Fruit fly (Drosophila melanogaster) whole organism, embryonic: ENCODE data around the gene CG10862.
A peak's percentile ranks its signal among the peaks of the same experiment; 100 is the strongest.

Experiments used
- Asciz ChIP-seq: fragments of 200-800 bp; sonication (Bioruptor generic); optimal IDR thresholded peaks from 2 replicates; lab custom pipeline; 2017; ENCODE audit warnings: missing biosample characterization, mild to moderate bottlenecking, missing genetic modification characterization, missing genetic modification reagents
- Atf-2 ChIP-seq: fragments of 200-800 bp; sonication (Bioruptor generic); optimal IDR thresholded peaks from 2 replicates; lab custom pipeline; 2016; ENCODE audit warnings: missing biosample characterization, missing genetic modification characterization
- CG10462 ChIP-seq: fragments of 200-800 bp; sonication (Bioruptor generic); optimal IDR thresholded peaks from 2 replicates; lab custom pipeline; 2016; ENCODE audit warnings: missing biosample characterization, missing genetic modification characterization
- CG10543 ChIP-seq: fragments of 200-800 bp; sonication (Bioruptor generic); optimal IDR thresholded peaks from 3 replicates; lab custom pipeline; 2017; ENCODE audit warnings: missing biosample characterization, mild to moderate bottlenecking, missing genetic modification characterization, moderate library complexity
- CG11456 ChIP-seq: fragments of 200-800 bp; sonication (Bioruptor generic); IDR thresholded peaks from 3 replicates; pipeline ENCODE4 v1.3.6; 2022; ENCODE audit warnings: missing biosample characterization, missing genetic modification characterization
- CG12769 ChIP-seq: fragments of 200-800 bp; sonication (Bioruptor generic); optimal IDR thresholded peaks from 2 replicates; lab custom pipeline; 2019; ENCODE audit warnings: missing biosample characterization, mild to moderate bottlenecking, missing genetic modification characterization, moderate library complexity
- CG13287 ChIP-seq: fragments of 200-800 bp; sonication (Bioruptor generic); IDR thresholded peaks from 2 replicates; pipeline ENCODE4 v1.3.6; 2022; ENCODE audit warnings: missing biosample characterization, missing genetic modification characterization; ENCODE audit not compliant: partially characterized antibody
- CG13894 ChIP-seq: fragments of 200-800 bp; sonication (Bioruptor generic); optimal IDR thresholded peaks from 3 replicates; lab custom pipeline; 2018; ENCODE audit warnings: missing biosample characterization, mild to moderate bottlenecking, missing genetic modification characterization, moderate library complexity
- CG15269 ChIP-seq: fragments of 200-800 bp; sonication (Bioruptor generic); optimal IDR thresholded peaks from 2 replicates; lab custom pipeline; 2018; ENCODE audit warnings: missing biosample characterization, mild to moderate bottlenecking, missing genetic modification characterization, moderate library complexity
- CG16863 ChIP-seq: fragments of 200-800 bp; sonication (Bioruptor generic); optimal IDR thresholded peaks from 3 replicates; lab custom pipeline; 2016; ENCODE audit warnings: missing biosample characterization, missing genetic modification characterization
- CG17612 ChIP-seq: fragments of 200-800 bp; sonication (Bioruptor generic); IDR thresholded peaks from 2 replicates; pipeline ENCODE4 v1.3.6; 2022; ENCODE audit warnings: missing biosample characterization, missing genetic modification characterization
- CG18764 ChIP-seq: fragments of 200-800 bp; sonication (Bioruptor generic); optimal IDR thresholded peaks from 3 replicates; lab custom pipeline; 2016; ENCODE audit warnings: missing biosample characterization, missing genetic modification characterization
- CG31388 ChIP-seq: fragments of 200-800 bp; sonication (Bioruptor generic); optimal IDR thresholded peaks from 2 replicates; lab custom pipeline; 2016; ENCODE audit warnings: missing biosample characterization, missing genetic modification characterization
- CG3726 ChIP-seq: fragments of 200-800 bp; sonication (Bioruptor generic); IDR thresholded peaks from 3 replicates; pipeline ENCODE4, ENCODE4 v1.3.6; 2022; ENCODE audit warnings: missing biosample characterization, missing genetic modification characterization
- CG3847 ChIP-seq: fragments of 200-800 bp; sonication (Bioruptor generic); IDR thresholded peaks from 2 replicates; pipeline ENCODE4 v1.3.6; 2022; ENCODE audit warnings: missing biosample characterization, missing genetic modification characterization
- CG4328 ChIP-seq: fragments of 200-800 bp; sonication (Bioruptor generic); optimal IDR thresholded peaks from 3 replicates; lab custom pipeline; 2017; ENCODE audit warnings: missing biosample characterization, missing genetic modification reagents, missing genetic modification characterization
- CG6689 ChIP-seq: fragments of 200-800 bp; sonication (Bioruptor generic); IDR thresholded peaks from 2 replicates; pipeline ENCODE4 v1.3.6; 2022; ENCODE audit warnings: missing biosample characterization, missing genetic modification characterization
- CG6791 ChIP-seq: fragments of 200-800 bp; sonication (Bioruptor generic); IDR thresholded peaks from 3 replicates; pipeline ENCODE4 v1.3.6; 2022; ENCODE audit warnings: missing biosample characterization, missing genetic modification characterization; ENCODE audit not compliant: partially characterized antibody
- CoRest ChIP-seq: fragments of 200-800 bp; sonication (Bioruptor generic); optimal IDR thresholded peaks from 3 replicates; lab custom pipeline; 2018; ENCODE audit warnings: missing biosample characterization, mild to moderate bottlenecking, missing genetic modification characterization, moderate library complexity
- Doc3 ChIP-seq: fragments of 200-800 bp; sonication (Bioruptor generic); IDR thresholded peaks from 3 replicates; pipeline ENCODE4 v1.3.6; 2022; ENCODE audit warnings: missing biosample characterization, missing genetic modification characterization; ENCODE audit not compliant: partially characterized antibody
- Drgx ChIP-seq: fragments of 200-800 bp; sonication (Bioruptor generic); IDR thresholded peaks from 2 replicates; pipeline ENCODE4 v1.3.6; 2022; ENCODE audit warnings: missing biosample characterization, missing genetic modification characterization
- E2f2 ChIP-seq: fragments of 200-800 bp; sonication (Bioruptor generic); IDR thresholded peaks from 2 replicates; pipeline ENCODE4 v1.3.6; 2022; ENCODE audit warnings: missing biosample characterization, missing genetic modification characterization
- Hey ChIP-seq: fragments of 200-800 bp; sonication (Bioruptor generic); optimal IDR thresholded peaks from 3 replicates; lab custom pipeline; 2018; ENCODE audit warnings: missing biosample characterization, mild to moderate bottlenecking, missing genetic modification characterization
- Hr78 ChIP-seq, 2 experiments: fragments of 200-800 bp in 1 of 2; fragments of >200 bp in 1 of 2; sonication (Bioruptor generic) in 1 of 2; optimal IDR thresholded peaks; 2 replicates each; lab custom pipeline; 2017 to 2019; ENCODE audit warnings: missing biosample characterization in 2 of 2, missing genetic modification characterization in 2 of 2, mild to moderate bottlenecking in 1 of 2, moderate library complexity in 1 of 2
- Med ChIP-seq: fragments of 200-800 bp; sonication (Bioruptor generic); peaks from one replicate; lab custom pipeline; 2016; ENCODE audit warnings: missing biosample characterization, missing genetic modification characterization, mild to moderate bottlenecking, inconsistent platforms, moderate library complexity
- Optix ChIP-seq: fragments of 200-800 bp; sonication (Bioruptor generic); IDR thresholded peaks from 3 replicates; pipeline ENCODE4 v1.3.6; 2022; ENCODE audit warnings: missing biosample characterization, missing genetic modification characterization
- Sox102F ChIP-seq: fragments of 200-800 bp; sonication (Bioruptor generic); optimal IDR thresholded peaks from 2 replicates; lab custom pipeline; 2018; ENCODE audit warnings: missing biosample characterization, mild to moderate bottlenecking, missing genetic modification characterization, moderate library complexity
- Tbp ChIP-seq: fragments of >200 bp; optimal IDR thresholded peaks from 2 replicates; lab custom pipeline; 2018; ENCODE audit warnings: missing biosample characterization, missing genetic modification characterization
- Trl ChIP-seq, 3 experiments: fragments of >200 bp in 2 of 3; fragments of 200-800 bp in 1 of 3; sonication (Bioruptor generic) in 1 of 3; optimal IDR thresholded peaks; 2 replicates in 1 of 3; 3 replicates in 2 of 3; lab custom pipeline; 2016 to 2017; ENCODE audit warnings: missing biosample characterization in 1 of 3, missing genetic modification characterization in 1 of 3
- cad ChIP-seq: fragments of >200 bp; optimal IDR thresholded peaks from 2 replicates; lab custom pipeline; 2017; ENCODE audit warnings: missing biosample characterization, missing genetic modification characterization
- chinmo ChIP-seq: fragments of 200-800 bp; sonication (Bioruptor generic); IDR thresholded peaks from 4 replicates; pipeline ENCODE4 v1.3.6; 2022; ENCODE audit warnings: missing biosample characterization, missing genetic modification characterization; ENCODE audit not compliant: partially characterized antibody
- disco-r ChIP-seq: fragments of 200-800 bp; sonication (Bioruptor generic); optimal IDR thresholded peaks from 2 replicates; lab custom pipeline; 2016; ENCODE audit warnings: missing biosample characterization, missing genetic modification characterization
- eve ChIP-seq, 2 experiments: fragments of >200 bp; optimal IDR thresholded peaks; 2 replicates each; lab custom pipeline; 2017; ENCODE audit warnings: missing biosample characterization in 2 of 2, missing genetic modification characterization in 2 of 2
- fd3F ChIP-seq: fragments of 200-800 bp; sonication (Bioruptor generic); optimal IDR thresholded peaks from 2 replicates; lab custom pipeline; 2018; ENCODE audit warnings: missing biosample characterization, mild to moderate bottlenecking, missing genetic modification characterization, moderate library complexity
- ftz-f1 ChIP-seq: fragments of 200-800 bp; sonication (Bioruptor generic); optimal IDR thresholded peaks from 2 replicates; lab custom pipeline; 2016; ENCODE audit warnings: missing biosample characterization, missing genetic modification characterization
- gem ChIP-seq: fragments of 200-800 bp; sonication (Bioruptor generic); optimal IDR thresholded peaks from 2 replicates; lab custom pipeline; 2019; ENCODE audit warnings: missing biosample characterization, mild to moderate bottlenecking, missing genetic modification characterization, moderate library complexity
- grau ChIP-seq: fragments of 200-800 bp; optimal IDR thresholded peaks from 3 replicates; lab custom pipeline; 2019; ENCODE audit warnings: missing biosample characterization, mild to moderate bottlenecking, missing genetic modification characterization, moderate library complexity
- grn ChIP-seq: fragments of 200-800 bp; sonication (Bioruptor generic); optimal IDR thresholded peaks from 3 replicates; lab custom pipeline; 2017; ENCODE audit warnings: missing biosample characterization, missing genetic modification characterization
- hbn ChIP-seq: fragments of 200-800 bp; sonication (Bioruptor generic); IDR thresholded peaks from 2 replicates; pipeline ENCODE4 v1.3.6; 2022; ENCODE audit warnings: missing biosample characterization, missing genetic modification characterization; ENCODE audit not compliant: partially characterized antibody
- hkb ChIP-seq, 2 experiments: fragments of 200-800 bp in 1 of 2; fragments of >200 bp in 1 of 2; sonication (Bioruptor generic) in 1 of 2; IDR thresholded peaks in 1 of 2; optimal IDR thresholded peaks in 1 of 2; 2 replicates each; pipeline versions ENCODE4 v1.3.6 to Lab custom; 2017 to 2022; ENCODE audit warnings: missing biosample characterization in 1 of 2, missing genetic modification characterization in 1 of 2
- kah ChIP-seq: fragments of 200-800 bp; sonication (Bioruptor generic); optimal IDR thresholded peaks from 2 replicates; lab custom pipeline; 2018; ENCODE audit warnings: missing biosample characterization, mild to moderate bottlenecking, missing genetic modification characterization
- lmd ChIP-seq: fragments of 200-800 bp; sonication (Bioruptor generic); IDR thresholded peaks from 2 replicates; pipeline ENCODE4 v1.3.6; 2022; ENCODE audit warnings: missing biosample characterization, missing genetic modification characterization
- phol ChIP-seq: fragments of 200-800 bp; sonication (Bioruptor generic); optimal IDR thresholded peaks from 3 replicates; lab custom pipeline; 2018; ENCODE audit warnings: missing biosample characterization, mild to moderate bottlenecking, missing genetic modification characterization, moderate library complexity
- pita ChIP-seq: fragments of 200-800 bp; sonication (Bioruptor generic); optimal IDR thresholded peaks from 2 replicates; lab custom pipeline; 2017; ENCODE audit warnings: missing biosample characterization, mild to moderate bottlenecking, missing genetic modification characterization
- tio ChIP-seq: fragments of 200-800 bp; sonication (Bioruptor generic); optimal IDR thresholded peaks from 2 replicates; lab custom pipeline; 2017; ENCODE audit warnings: missing biosample characterization, missing genetic modification characterization, inconsistent platforms
- vnd ChIP-seq: fragments of 200-800 bp; sonication (Bioruptor generic); IDR thresholded peaks from 3 replicates; pipeline ENCODE4 v1.3.6; 2022; ENCODE audit warnings: missing biosample characterization, missing genetic modification characterization; ENCODE audit not compliant: partially characterized antibody
- wek ChIP-seq: fragments of 200-800 bp; sonication (Bioruptor generic); optimal IDR thresholded peaks from 3 replicates; lab custom pipeline; 2018; ENCODE audit warnings: missing biosample characterization, mild to moderate bottlenecking, missing genetic modification characterization, moderate library complexity
- zen2 ChIP-seq: fragments of 200-800 bp; sonication (Bioruptor generic); IDR thresholded peaks from 3 replicates; pipeline ENCODE4 v1.3.6; 2022; ENCODE audit warnings: missing biosample characterization, missing genetic modification characterization; ENCODE audit not compliant: partially characterized antibody

CG10862 gene

DNA sequence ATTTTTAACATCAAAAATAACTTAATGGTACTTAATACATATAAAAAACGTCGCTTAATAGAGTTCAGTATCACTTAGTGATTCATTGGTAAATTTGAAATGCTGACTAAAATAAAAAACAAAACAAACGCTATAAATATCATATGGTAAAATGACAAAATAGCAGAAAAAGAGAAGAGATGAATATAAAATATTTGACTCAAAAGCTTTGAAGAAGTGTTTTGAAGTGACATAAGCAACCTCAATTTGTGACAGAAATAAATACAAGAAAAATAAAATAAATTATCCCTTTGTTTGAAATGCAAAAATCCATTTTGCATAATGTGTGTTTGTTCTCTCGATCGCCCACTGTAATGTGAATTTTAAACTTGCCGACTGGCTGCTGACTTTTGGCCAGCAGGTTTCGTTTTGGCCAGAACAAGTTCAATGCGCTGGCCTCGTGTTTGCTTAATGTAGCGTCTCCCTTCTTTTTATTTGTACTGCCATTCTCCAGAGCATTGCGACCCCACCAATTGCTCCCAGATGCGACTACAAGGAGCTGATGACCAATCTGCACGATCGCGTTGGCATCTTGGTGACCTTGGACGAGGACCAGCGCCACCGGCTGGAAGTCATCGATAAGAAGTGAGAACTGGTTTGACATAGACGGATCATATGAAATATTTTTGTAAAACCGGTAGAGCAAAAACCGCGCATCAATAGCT, 41.8 kb downstream of the CG10862 start (continued):
- TF ChIP-seq Sox102F (GFP tag; lab: Kevin White, UChicago) (no peak), disco-r (GFP tag; lab: Kevin White, UChicago) (no peak), CG6791 (GFP tag; lab: Robert Waterston, UW) (0 out of 3 replicates have a peak, but pooled peaks have one; percentile 32), Doc3 (GFP tag; lab: Robert Waterston, UW) (no peak), E2f2 (GFP tag; lab: Robert Waterston, UW) (no peak), kah (GFP tag; lab: Kevin White, UChicago) (no peak), grn (GFP tag; lab: Kevin White, UChicago) (no peak), CG16863 (no peak), eve (GFP tag; optimal IDR thresholded peaks at IDR 0.05; lab: Kevin White, UChicago) (no peak), CG15269 (tag; lab: Kevin White, UChicago) (peak; percentile 2), cad (no peak), CG18764 (GFP tag; lab: Kevin White, UChicago) (no peak), chinmo (GFP tag; lab: Robert Waterston, UW) (0 out of 4 replicates have a peak, but pooled peaks have one; percentile 81), Atf-2 (GFP tag; lab: Kevin White, UChicago) (no peak), CG3847 (GFP tag; lab: Robert Waterston, UW) (no peak), Drgx (GFP tag; lab: Robert Waterston, UW) (0 out of 2 replicates have a peak, but pooled peaks have one; percentile 13), zen2 (no peak), CG11456 (no peak), hkb (optimal IDR thresholded peaks at IDR 0.05; lab: Kevin White, UChicago) (no peak), hkb (GFP tag; IDR thresholded peaks at IDR 0.05; lab: Robert Waterston, UW) (no peak), Tbp (GFP tag; lab: Kevin White, UChicago) (no peak), CG31388 (GFP tag; lab: Kevin White, UChicago) (no peak), grau (peak; percentile 46), lmd (GFP tag; lab: Robert Waterston, UW) (no peak), Med (GFP tag; lab: Kevin White, UChicago) (peak; percentile 41), gem (tag; lab: Kevin White, UChicago) (peak; percentile 7), CG10462 (GFP tag; lab: Kevin White, UChicago) (no peak), CG6689 (GFP tag; lab: Robert Waterston, UW) (no peak), fd3F (no peak), CG3726 (GFP tag; lab: Robert Waterston, UW) (no peak), hbn (GFP tag; lab: Robert Waterston, UW) (no peak), CG4328 (GFP tag; lab: Kevin White, UChicago) (no peak), ftz-f1 (GFP tag; lab: Kevin White, UChicago) (peak; percentile 38)

DNA sequence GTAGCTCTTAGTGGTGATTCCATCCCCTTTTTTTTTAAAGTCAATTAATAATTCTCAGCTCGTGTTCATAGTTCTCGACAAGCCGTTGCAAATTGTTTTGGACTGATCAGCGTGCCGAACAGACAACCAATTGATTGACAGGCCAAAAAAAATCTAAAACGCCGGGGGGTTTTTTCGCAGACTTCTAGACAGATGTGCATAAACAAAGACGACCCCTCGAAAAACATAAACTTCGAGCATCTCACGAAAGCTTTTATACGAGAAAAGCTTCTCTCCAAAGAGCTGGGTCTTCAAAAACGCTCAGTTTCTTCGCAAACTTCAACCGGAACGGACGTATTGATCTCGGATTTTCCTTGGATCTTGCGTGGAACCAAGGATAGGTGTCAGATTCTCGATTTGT, 42.7 kb downstream of the CG10862 start, which contains the start of gene CG10359:
Gene CG10359 (plus strand): TSS at position 301 of the 400 bp plus-strand sequence.
- peak; percentile 2 for TF ChIP-seq CG10543
- TF ChIP-seq Trl (optimal IDR thresholded peaks at IDR 0.05; lab: Kevin White, UChicago): peak in 1 of 2 experiments; percentile 15
- no peak for TF ChIP-seq Trl (GFP tag; optimal IDR thresholded peaks at IDR 0.05; lab: Kevin White, UChicago)
- TF ChIP-seq vnd: no peak
- TF ChIP-seq Optix: no peak
- TF ChIP-seq CoRest (tag; lab: Kevin White, UChicago): no peak
- peak; percentile 37 for TF ChIP-seq CG13894 (tag; lab: Kevin White, UChicago)
- no peak for TF ChIP-seq tio (GFP tag; lab: Kevin White, UChicago)
- TF ChIP-seq phol (tag; lab: Kevin White, UChicago): no peak
- TF ChIP-seq CG12769 (tag; lab: Kevin White, UChicago): peak; percentile 48
- TF ChIP-seq CG13287: no peak
- TF ChIP-seq wek (GFP tag; lab: Kevin White, UChicago): no peak
- TF ChIP-seq Asciz (GFP tag; lab: Kevin White, UChicago): no peak
- no peak for TF ChIP-seq CG17612 (GFP tag; lab: Robert Waterston, UW)
- TF ChIP-seq grau: no peak
- TF ChIP-seq Hr78 (GFP tag; optimal IDR thresholded peaks at IDR 0.05; lab: Kevin White, UChicago): no peak
- no peak for TF ChIP-seq Hey (tag; lab: Kevin White, UChicago)
- no peak for TF ChIP-seq pita (GFP tag; lab: Kevin White, UChicago)
- 0 out of 2 replicates have a peak, but pooled peaks have one; percentile 9 for TF ChIP-seq Drgx (GFP tag; lab: Robert Waterston, UW)
